Fruit fly (Drosophila melanogaster): ENCODE results near the gene CG10516.

The CG10516 gene

DNA sequence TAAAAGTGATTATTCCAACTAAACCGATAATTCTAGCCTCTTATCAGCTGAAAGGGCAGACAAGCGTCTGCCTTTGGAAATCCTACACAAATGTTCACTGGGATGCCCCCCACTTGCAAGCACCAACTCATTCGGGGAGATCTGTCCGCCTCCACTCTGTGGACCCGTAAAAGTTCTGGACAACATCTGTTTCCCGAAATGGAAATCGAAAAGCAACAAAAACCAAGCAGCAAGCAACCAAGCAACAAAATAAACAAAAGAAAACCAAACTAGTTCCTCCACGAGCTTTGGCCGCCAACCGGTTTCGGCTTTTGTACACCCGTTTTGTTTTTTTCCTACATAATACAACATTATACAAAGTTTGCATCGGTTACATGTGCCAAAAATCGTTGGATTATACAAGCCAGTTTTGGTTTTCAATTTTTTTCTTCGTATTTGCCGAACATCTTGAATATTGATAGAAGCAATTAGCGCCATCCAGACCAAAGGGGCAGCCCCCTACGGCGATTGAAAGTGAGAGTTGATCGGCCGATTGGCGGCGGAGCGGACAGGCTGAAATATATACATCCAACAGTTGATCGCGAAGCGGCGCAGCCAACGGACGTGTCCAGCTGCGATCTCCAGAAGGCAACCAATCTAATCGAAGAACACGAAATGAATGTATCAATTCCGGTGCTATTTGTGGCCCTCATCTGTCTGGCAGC, 9.2 kb upstream of the CG10516 start, which contains the start of gene CG17032 (continued):
- TF ChIP-seq NC2α (GFP tag; optimal IDR thresholded peaks at IDR 0.05) (no peak), YL-1 (GFP tag; optimal IDR thresholded peaks at IDR 0.05) (no peak), CG3065 (GFP tag; optimal IDR thresholded peaks at IDR 0.05) (no peak), MESR4 (GFP tag; optimal IDR thresholded peaks at IDR 0.05) (peak; percentile 4), bab2 (GFP tag; optimal IDR thresholded peaks at IDR 0.05) (no peak), Atf6 (GFP tag; IDR thresholded peaks at IDR 0.05) (0 out of 2 replicates have a peak, but pooled peaks have one; percentile 21), sob (GFP tag; IDR thresholded peaks at IDR 0.05) (0 out of 2 replicates have a peak, but pooled peaks have one; percentile 17), twi (tag; optimal IDR thresholded peaks at IDR 0.05) (peak; percentile 47), Deaf1 (tag; optimal IDR thresholded peaks at IDR 0.05) (peak; percentile 57), CG1602 (GFP tag; optimal IDR thresholded peaks at IDR 0.05) (no peak), CG33213 (GFP tag; optimal IDR thresholded peaks at IDR 0.05) (no peak), gcm (GFP tag; optimal IDR thresholded peaks at IDR 0.05) (no peak), CG18599 (GFP tag; optimal IDR thresholded peaks at IDR 0.05) (no peak), CG15514 (GFP tag; optimal IDR thresholded peaks at IDR 0.05) (peak; percentile 26), H2.0 (GFP tag; IDR thresholded peaks at IDR 0.05) (no peak), z (GFP tag; IDR thresholded peaks at IDR 0.05) (no peak), CG10959 (GFP tag; IDR thresholded peaks at IDR 0.05) (no peak), CG4328 (GFP tag; optimal IDR thresholded peaks at IDR 0.05) (no peak), CG15696 (tag; optimal IDR thresholded peaks at IDR 0.05) (no peak), CG8478 (optimal IDR thresholded peaks at IDR 0.05) (no peak), sug (tag; optimal IDR thresholded peaks at IDR 0.05) (peak; percentile 95), Chrac-16 (GFP tag; optimal IDR thresholded peaks at IDR 0.05) (no peak), CG7745 (tag; optimal IDR thresholded peaks at IDR 0.05) (no peak), Opbp (GFP tag; IDR thresholded peaks at IDR 0.05; ENCODE audit: partially characterized antibody) (no peak), CG16815 (GFP tag; optimal IDR thresholded peaks at IDR 0.05) (no peak), zfh1 (GFP tag; IDR thresholded peaks at IDR 0.05) (no peak), p53 (GFP tag; optimal IDR thresholded peaks at IDR 0.05) (no peak), CG10366 (GFP tag; IDR thresholded peaks at IDR 0.05) (no peak), Spps (tag; optimal IDR thresholded peaks at IDR 0.05) (peak; percentile 2), bsh (GFP tag; optimal IDR thresholded peaks at IDR 0.05) (peak in 1 of 2 experiments; percentile 30), BtbVII (GFP tag; optimal IDR thresholded peaks at IDR 0.05) (peak; percentile 34), HLHmδ (GFP tag; optimal IDR thresholded peaks at IDR 0.05) (peak; percentile 15), CG4617 (GFP tag; optimal IDR thresholded peaks at IDR 0.05; ENCODE audit: borderline replicate concordance) (no peak), CG12659 (GFP tag; optimal IDR thresholded peaks at IDR 0.05) (no peak), cwo (GFP tag; optimal IDR thresholded peaks at IDR 0.05) (peak; percentile 53), otp (GFP tag; IDR thresholded peaks at IDR 0.05) (peak; percentile 63; the same call in 2 of the 3 replicates), CG17359 (tag; optimal IDR thresholded peaks at IDR 0.05) (no peak), gt (GFP tag; IDR thresholded peaks at IDR 0.05) (no peak), gsb (GFP tag; IDR thresholded peaks at IDR 0.05) (no peak), Bgb (GFP tag; IDR thresholded peaks at IDR 0.05; ENCODE audit: partially characterized antibody) (no peak), prd (optimal IDR thresholded peaks at IDR 0.05) (no peak), prd (GFP tag; IDR thresholded peaks at IDR 0.05) (no peak), HmgZ (tag; optimal IDR thresholded peaks at IDR 0.05) (no peak), ftz-f1 (GFP tag; optimal IDR thresholded peaks at IDR 0.05) (peak; percentile 2), mam (GFP tag; optimal IDR thresholded peaks at IDR 0.05) (no peak), Hey (tag; optimal IDR thresholded peaks at IDR 0.05) (no peak), PHDP (tag; optimal IDR thresholded peaks at IDR 0.05) (no peak), lab (GFP tag; optimal IDR thresholded peaks at IDR 0.05) (no peak), CG8924 (tag; optimal IDR thresholded peaks at IDR 0.05) (no peak), CG6765 (GFP tag; optimal IDR thresholded peaks at IDR 0.05) (no peak)

Data from whole organism, embryonic.